Worm (Caenorhabditis elegans): ENCODE data around the gene sod-1.

sod-1 gene

ce11 chrII:6967618-6968017 is 6.1 kb downstream of the sod-1 start, which contains the start of gene eif-2Bgamma:
Gene eif-2Bgamma, minus strand, starts transcription at chrII:6967648.
- no peak for TF ChIP-seq ztf-4 (tag; optimal IDR thresholded peaks at IDR 0.05)
- no peak for TF ChIP-seq zag-1 (tag; optimal IDR thresholded peaks at IDR 0.05)
- TF ChIP-seq lin-11 (tag; optimal IDR thresholded peaks at IDR 0.05), result no peak
- no peak for TF ChIP-seq elt-1 (tag; optimal IDR thresholded peaks at IDR 0.05)
- no peak for TF ChIP-seq ZK546.5 (tag; optimal IDR thresholded peaks at IDR 0.05)
- no peak for TF ChIP-seq sem-4 (tag; optimal IDR thresholded peaks at IDR 0.05)
- no peak for TF ChIP-seq mbf-1 (tag; optimal IDR thresholded peaks at IDR 0.05)
- TF ChIP-seq mdl-1 (tag; optimal IDR thresholded peaks at IDR 0.05), result no peak
- no peak for TF ChIP-seq sma-9 (GFP tag; optimal IDR thresholded peaks at IDR 0.05)
- TF ChIP-seq sma-9 (tag; optimal IDR thresholded peaks at IDR 0.05), result no peak
- peak; percentile 80 for TF ChIP-seq snpc-4 (tag; optimal IDR thresholded peaks at IDR 0.05)
- TF ChIP-seq nhr-23 (tag; optimal IDR thresholded peaks at IDR 0.05), result no peak
- TF ChIP-seq sma-3 (GFP tag; optimal IDR thresholded peaks at IDR 0.05), result no peak
- no peak for TF ChIP-seq blmp-1 (tag; optimal IDR thresholded peaks at IDR 0.05; ENCODE audit: insufficient read depth)
- TF ChIP-seq nhr-237 (tag; optimal IDR thresholded peaks at IDR 0.05), result no peak
- TF ChIP-seq ztf-11 (tag; optimal IDR thresholded peaks at IDR 0.05), result no peak
- no peak for TF ChIP-seq nhr-10 (tag; optimal IDR thresholded peaks at IDR 0.05)
- TF ChIP-seq nhr-6 (tag; optimal IDR thresholded peaks at IDR 0.05), result no peak
- no peak for TF ChIP-seq peb-1 (tag; optimal IDR thresholded peaks at IDR 0.05)
- TF ChIP-seq C34F6.9 (tag; optimal IDR thresholded peaks at IDR 0.05), result peak; percentile 65
- peak; percentile 71 for TF ChIP-seq unc-55 (GFP tag; optimal IDR thresholded peaks at IDR 0.05)
- TF ChIP-seq dmd-4 (tag; optimal IDR thresholded peaks at IDR 0.05), result no peak
- peak; percentile 64 for TF ChIP-seq R02D3.7 (tag; optimal IDR thresholded peaks at IDR 0.05)
- TF ChIP-seq nhr-11 (tag; optimal IDR thresholded peaks at IDR 0.05), result no peak
- TF ChIP-seq unc-62 (GFP tag; optimal IDR thresholded peaks at IDR 0.05), result no peak
- peak; percentile 28 for TF ChIP-seq gmeb-1 (tag; optimal IDR thresholded peaks at IDR 0.05)
- no peak for TF ChIP-seq lin-13 (GFP tag; optimal IDR thresholded peaks at IDR 0.05)
- no peak for TF ChIP-seq ztf-1 (GFP tag; conservative IDR thresholded peaks at IDR 0.05)
- TF ChIP-seq nhr-25 (tag; optimal IDR thresholded peaks at IDR 0.05), result no peak
- TF ChIP-seq fos-1 (tag; optimal IDR thresholded peaks at IDR 0.05), result no peak
- no peak for TF ChIP-seq crh-2 (tag; optimal IDR thresholded peaks at IDR 0.05)
- no peak for TF ChIP-seq ceh-82 (tag; optimal IDR thresholded peaks at IDR 0.05)
- no peak for TF ChIP-seq unc-39 (tag; optimal IDR thresholded peaks at IDR 0.05)
- no peak for TF ChIP-seq egl-27 (tag; optimal IDR thresholded peaks at IDR 0.05)
- no peak for TF ChIP-seq skn-1 (tag; optimal IDR thresholded peaks at IDR 0.05)
- no peak for TF ChIP-seq nhr-77 (tag; optimal IDR thresholded peaks at IDR 0.05)
- TF ChIP-seq ama-1 (optimal IDR thresholded peaks at IDR 0.05), result no peak
- TF ChIP-seq nhr-12 (tag; optimal IDR thresholded peaks at IDR 0.05), result no peak
- TF ChIP-seq ceh-16 (tag; optimal IDR thresholded peaks at IDR 0.05), result no peak
- TF ChIP-seq aly-2 (tag; optimal IDR thresholded peaks at IDR 0.05), result no peak
- no peak for TF ChIP-seq nhr-21 (tag; optimal IDR thresholded peaks at IDR 0.05)
- TF ChIP-seq elt-3 (tag; optimal IDR thresholded peaks at IDR 0.05), result no peak
- no peak for TF ChIP-seq mab-5 (tag; optimal IDR thresholded peaks at IDR 0.05)
- TF ChIP-seq F13H6.1 (tag; optimal IDR thresholded peaks at IDR 0.05), result no peak
- TF ChIP-seq lin-39 (tag; optimal IDR thresholded peaks at IDR 0.05), result no peak
- peak; percentile 46 for TF ChIP-seq nhr-129 (tag; optimal IDR thresholded peaks at IDR 0.05)
- no peak for TF ChIP-seq alr-1 (tag; optimal IDR thresholded peaks at IDR 0.05)
- TF ChIP-seq Y55F3AM.14 (GFP tag; optimal IDR thresholded peaks at IDR 0.05), result no peak
- TF ChIP-seq lsy-2 (tag; optimal IDR thresholded peaks at IDR 0.05), result peak in 1 of 2 experiments; percentile 71

Measured in whole organism, L2 larva.